Worm (Caenorhabditis elegans) whole organism, L4 larva: ENCODE data around the gene zif-1.
A peak's percentile ranks its signal among the peaks of the same experiment; 100 is the strongest.

ENCODE experiments used
- D1046.2 ChIP-seq: fragments of 200-800 bp; sonication (Bioruptor generic); IDR thresholded peaks from 2 replicates; pipeline ENCODE4 v1.3.6; 2022; ENCODE audit warnings: missing genetic modification characterization, missing compliant biosample characterization
- F26F4.8 ChIP-seq: fragments of 200-800 bp; sonication (Bioruptor generic); conservative IDR thresholded peaks from 2 replicates; pipeline ENCODE4 v1.3.6; 2022; ENCODE audit warnings: missing genetic modification characterization, missing compliant biosample characterization
- F44E2.7 ChIP-seq: fragments of 200-800 bp; sonication (Bioruptor generic); IDR thresholded peaks from 2 replicates; pipeline ENCODE4 v2.1.2; 2022; ENCODE audit warnings: missing genetic modification characterization, missing compliant biosample characterization
- T20F7.1 ChIP-seq: fragments of 200-800 bp; sonication (Bioruptor generic); optimal IDR thresholded peaks from 2 replicates; lab custom pipeline; 2018; ENCODE audit warnings: mild to moderate bottlenecking, missing genetic modification characterization, missing compliant biosample characterization
- Y48G9A.11 ChIP-seq: fragments of 200-800 bp; sonication (Bioruptor generic); IDR thresholded peaks from 2 replicates; pipeline ENCODE4 v1.3.6; 2022; ENCODE audit warnings: missing genetic modification reagents, missing genetic modification characterization, missing compliant biosample characterization
- Y5F2A.4 ChIP-seq: fragments of 200-800 bp; sonication (Bioruptor generic); optimal IDR thresholded peaks from 2 replicates; lab custom pipeline; 2018; ENCODE audit warnings: mild to moderate bottlenecking, missing genetic modification characterization, missing compliant biosample characterization
- ZK337.2 ChIP-seq: fragments of 200-800 bp; sonication (Bioruptor generic); IDR thresholded peaks from 2 replicates; pipeline ENCODE4 v1.3.6; 2022; ENCODE audit warnings: missing genetic modification reagents, missing genetic modification characterization, missing compliant biosample characterization
- aha-1 ChIP-seq: fragments of 150-350 bp; peaks from one replicate; lab custom pipeline; 2014; ENCODE audit warnings: missing biosample characterization, missing genetic modification characterization
- ceh-62 ChIP-seq: sonication (generic microtip); optimal IDR thresholded peaks from 2 replicates; lab custom pipeline; 2017; ENCODE audit warnings: missing biosample characterization, missing genetic modification characterization
- ctbp-1 ChIP-seq: fragments of 200-800 bp; sonication (Bioruptor generic); IDR thresholded peaks from 2 replicates; pipeline ENCODE4 v1.3.6; 2022; ENCODE audit warnings: missing genetic modification reagents, missing genetic modification characterization, missing compliant biosample characterization
- daf-16 ChIP-seq, 3 experiments: sonication (generic microtip); optimal IDR thresholded peaks; 2 replicates each; lab custom pipeline; 2016 to 2017; ENCODE audit warnings: missing genetic modification characterization in 3 of 3, missing genetic modification reagents in 3 of 3, mild to moderate bottlenecking in 2 of 3, missing compliant biosample characterization in 2 of 3, missing biosample characterization in 1 of 3, moderate library complexity in 1 of 3
- daf-19 ChIP-seq: fragments of 200-800 bp; sonication (Bioruptor generic); conservative IDR thresholded peaks from 2 replicates; pipeline ENCODE4 v1.3.6; 2022; ENCODE audit warnings: missing genetic modification characterization, missing compliant biosample characterization
- dmd-6 ChIP-seq: fragments of 200-800 bp; sonication (Bioruptor generic); IDR thresholded peaks from 2 replicates; pipeline ENCODE4 v1.3.6; 2022; ENCODE audit warnings: missing genetic modification reagents, missing genetic modification characterization, missing compliant biosample characterization
- dmd-9 ChIP-seq: fragments of 200-800 bp; sonication (Bioruptor generic); IDR thresholded peaks from 2 replicates; pipeline ENCODE4 v1.3.6; 2022; ENCODE audit warnings: missing genetic modification reagents, missing genetic modification characterization, missing compliant biosample characterization
- dpl-1 ChIP-seq: fragments of 150-350 bp; optimal IDR thresholded peaks from 2 replicates; lab custom pipeline; 2014; ENCODE audit warnings: missing biosample characterization, missing genetic modification reagents, missing genetic modification characterization
- duxl-1 ChIP-seq: sonication (generic microtip); optimal IDR thresholded peaks from 2 replicates; lab custom pipeline; 2016; ENCODE audit warnings: mild to moderate bottlenecking, missing genetic modification characterization, moderate library complexity, missing compliant biosample characterization; ENCODE audit not compliant: poor library complexity
- dve-1 ChIP-seq: sonication (generic microtip); optimal IDR thresholded peaks from 2 replicates; lab custom pipeline; 2017; ENCODE audit warnings: antibody characterized with exemption, mild to moderate bottlenecking, missing genetic modification characterization, missing compliant biosample characterization; ENCODE audit not compliant: insufficient read depth
- fkh-10 ChIP-seq: fragments of 150-350 bp; optimal IDR thresholded peaks from 2 replicates; lab custom pipeline; 2014; ENCODE audit warnings: missing biosample characterization, missing genetic modification reagents, missing genetic modification characterization
- gei-8 ChIP-seq: fragments of 200-800 bp; sonication (Bioruptor generic); optimal IDR thresholded peaks from 2 replicates; lab custom pipeline; 2018; ENCODE audit warnings: mild to moderate bottlenecking, missing genetic modification characterization, missing compliant biosample characterization
- hif-1 ChIP-seq, 2 experiments: sonication (generic microtip); optimal IDR thresholded peaks; 2 replicates each; lab custom pipeline; 2016 to 2017; ENCODE audit warnings: missing compliant biosample characterization in 2 of 2, missing genetic modification characterization in 2 of 2, missing genetic modification reagents in 2 of 2, missing genotype in 2 of 2, mild to moderate bottlenecking in 1 of 2
- hlh-30 ChIP-seq: sonication (generic microtip); optimal IDR thresholded peaks from 2 replicates; lab custom pipeline; 2017; ENCODE audit warnings: antibody characterized with exemption, mild to moderate bottlenecking, missing genetic modification characterization, missing compliant biosample characterization; ENCODE audit not compliant: insufficient read depth
- hmg-1.1 ChIP-seq: fragments of 200-800 bp; sonication (Bioruptor generic); IDR thresholded peaks from 2 replicates; pipeline ENCODE4 v1.3.6; 2022; ENCODE audit warnings: missing genetic modification reagents, missing genetic modification characterization, missing compliant biosample characterization
- lim-7 ChIP-seq: fragments of 200-800 bp; sonication (Bioruptor generic); IDR thresholded peaks from 2 replicates; pipeline ENCODE4 v1.3.6; 2022; ENCODE audit warnings: missing genetic modification characterization, missing compliant biosample characterization
- lin-13 ChIP-seq: fragments of 150-350 bp; optimal IDR thresholded peaks from 2 replicates; lab custom pipeline; 2014; ENCODE audit warnings: missing biosample characterization, missing genetic modification reagents, missing genetic modification characterization
- lin-38 ChIP-seq: fragments of 200-800 bp; sonication (Bioruptor generic); IDR thresholded peaks from 2 replicates; pipeline ENCODE4 v1.3.6; 2022; ENCODE audit warnings: missing genetic modification reagents, missing genetic modification characterization, missing compliant biosample characterization
- lir-3 ChIP-seq: sonication (generic microtip); optimal IDR thresholded peaks from 2 replicates; lab custom pipeline; 2016; ENCODE audit warnings: mild to moderate bottlenecking, missing genetic modification characterization, missing compliant biosample characterization
- mdl-1 ChIP-seq, 2 experiments: fragments of 150-350 bp in 1 of 2; sonication (generic microtip) in 1 of 2; optimal IDR thresholded peaks; 2 replicates each; lab custom pipeline; 2014 to 2017; ENCODE audit warnings: missing biosample characterization in 2 of 2, missing genetic modification characterization in 2 of 2
- mdt-29 ChIP-seq: fragments of 200-800 bp; sonication (Bioruptor generic); IDR thresholded peaks from 2 replicates; pipeline ENCODE4 v1.3.6; 2022; ENCODE audit warnings: missing genetic modification reagents, missing genetic modification characterization, missing compliant biosample characterization
- mep-1 ChIP-seq: fragments of 150-350 bp; sonication (generic microtip); optimal IDR thresholded peaks from 3 replicates; lab custom pipeline; 2014; ENCODE audit warnings: missing biosample characterization, missing genetic modification characterization
- mes-2 ChIP-seq: sonication (generic microtip); optimal IDR thresholded peaks from 2 replicates; lab custom pipeline; 2016; ENCODE audit warnings: missing genotype, mild to moderate bottlenecking, missing genetic modification characterization, missing compliant biosample characterization; ENCODE audit not compliant: poor library complexity, severe bottlenecking
- mxl-3 ChIP-seq: fragments of 200-800 bp; sonication (Bioruptor generic); optimal IDR thresholded peaks from 2 replicates; lab custom pipeline; 2018; ENCODE audit warnings: mild to moderate bottlenecking, missing genetic modification characterization, missing compliant biosample characterization
- nhr-10 ChIP-seq: fragments of 150-350 bp; optimal IDR thresholded peaks from 2 replicates; lab custom pipeline; 2014; ENCODE audit warnings: missing biosample characterization, missing genetic modification characterization
- nhr-11 ChIP-seq: fragments of 150-350 bp; optimal IDR thresholded peaks from 2 replicates; lab custom pipeline; 2014; ENCODE audit warnings: missing biosample characterization, missing genetic modification characterization
- nhr-111 ChIP-seq: fragments of 200-800 bp; sonication (Bioruptor generic); optimal IDR thresholded peaks from 2 replicates; lab custom pipeline; 2018; ENCODE audit warnings: mild to moderate bottlenecking, missing genetic modification characterization, missing compliant biosample characterization
- nhr-28 ChIP-seq: fragments of 150-350 bp; optimal IDR thresholded peaks from 2 replicates; lab custom pipeline; 2014; ENCODE audit warnings: missing biosample characterization, missing genetic modification characterization
- nhr-42 ChIP-seq: fragments of 200-800 bp; sonication (Bioruptor generic); IDR thresholded peaks from 2 replicates; pipeline ENCODE4 v1.3.6; 2022; ENCODE audit warnings: missing genetic modification characterization, missing compliant biosample characterization
- nhr-6 ChIP-seq: fragments of 150-350 bp; optimal IDR thresholded peaks from 2 replicates; lab custom pipeline; 2014; ENCODE audit warnings: missing biosample characterization, missing genetic modification characterization
- pha-4 ChIP-seq, 2 experiments: fragments of 150-350 bp in 1 of 2; fragments of 200-800 bp in 1 of 2; sonication (Bioruptor generic) in 1 of 2; IDR thresholded peaks in 1 of 2; optimal IDR thresholded peaks in 1 of 2; 2 replicates each; pipeline versions ENCODE4 v1.3.6 to Lab custom; 2014 to 2022; ENCODE audit warnings: missing genetic modification characterization in 2 of 2, missing genetic modification reagents in 2 of 2, missing biosample characterization in 1 of 2, missing compliant biosample characterization in 1 of 2
- rbr-2 ChIP-seq: sonication (generic microtip); optimal IDR thresholded peaks from 2 replicates; lab custom pipeline; 2016; ENCODE audit warnings: missing genotype, missing genetic modification characterization, missing compliant biosample characterization
- sdz-12 ChIP-seq: fragments of 200-800 bp; sonication (Bioruptor generic); optimal IDR thresholded peaks from 2 replicates; lab custom pipeline; 2018; ENCODE audit warnings: mild to moderate bottlenecking, missing genetic modification characterization, missing compliant biosample characterization
- set-16 ChIP-seq: fragments of 200-800 bp; sonication (Bioruptor generic); IDR thresholded peaks from 2 replicates; pipeline ENCODE4 v1.3.6; 2022; ENCODE audit warnings: missing genetic modification reagents, missing genetic modification characterization, missing compliant biosample characterization
- unc-130 ChIP-seq: sonication (generic microtip); optimal IDR thresholded peaks from 2 replicates; lab custom pipeline; 2016; ENCODE audit warnings: missing genetic modification reagents, missing genetic modification characterization, missing compliant biosample characterization
- unc-39 ChIP-seq: sonication (generic microtip); optimal IDR thresholded peaks from 2 replicates; lab custom pipeline; 2017; ENCODE audit warnings: missing biosample characterization, missing genetic modification characterization
- vab-7 ChIP-seq: fragments of 200-800 bp; sonication (Bioruptor generic); IDR thresholded peaks from 2 replicates; pipeline ENCODE4 v1.3.6; 2022; ENCODE audit warnings: missing genetic modification reagents, missing genetic modification characterization, missing compliant biosample characterization
- zfp-3 ChIP-seq: fragments of 200-800 bp; sonication (Bioruptor generic); conservative IDR thresholded peaks from 2 replicates; pipeline ENCODE4 v1.3.6; 2022; ENCODE audit warnings: missing genetic modification reagents, missing genetic modification characterization, missing compliant biosample characterization
- zip-11 ChIP-seq: fragments of 200-800 bp; sonication (Bioruptor generic); IDR thresholded peaks from 2 replicates; pipeline ENCODE4 v1.3.6; 2022; ENCODE audit warnings: missing genetic modification characterization, missing compliant biosample characterization
- ztf-11 ChIP-seq: fragments of 150-350 bp; optimal IDR thresholded peaks from 2 replicates; lab custom pipeline; 2014; ENCODE audit warnings: missing biosample characterization, missing genetic modification characterization
- ztf-7 ChIP-seq: fragments of 150-350 bp; optimal IDR thresholded peaks from 2 replicates; lab custom pipeline; 2014; ENCODE audit warnings: missing biosample characterization, missing genetic modification characterization

Gene zif-1

ce11 chrIII:9052371-9052978 lies 49.9 kb downstream of the zif-1 start:
- TF ChIP-seq duxl-1 (tag; lab: Kevin White, UChicago) (no peak), lin-38 (peak; percentile 40; the same call in 1 of the 2 replicates), nhr-11 (tag; lab: Kevin White, UChicago) (peak; percentile 14), mdt-29 (GFP tag; lab: Robert Waterston, UW) (0 out of 2 replicates have a peak, but pooled peaks have one; percentile 19), gei-8 (GFP tag; lab: Kevin White, UChicago) (no peak), hmg-1.1 (peak; percentile 82), sdz-12 (no peak), lin-13 (GFP tag; lab: Kevin White, UChicago) (peak; percentile 37), rbr-2 (tag; lab: Kevin White, UChicago) (peak; percentile 43), mxl-3 (GFP tag; lab: Kevin White, UChicago) (peak; percentile 68), zip-11 (GFP tag; lab: Robert Waterston, UW) (peak; percentile 44; the same call in 1 of the 2 replicates), mdl-1 (tag; optimal IDR thresholded peaks at IDR 0.05; lab: Kevin White, UChicago) (no peak), ctbp-1 (GFP tag; lab: Robert Waterston, UW) (peak; percentile 78), Y48G9A.11 (GFP tag; lab: Robert Waterston, UW) (peak; percentile 69), nhr-6 (tag; lab: Kevin White, UChicago) (no peak), lir-3 (tag; lab: Kevin White, UChicago) (no peak), nhr-10 (no peak), mes-2 (peak; percentile 59), F44E2.7 (GFP tag; lab: Robert Waterston, UW) (no peak), ceh-62 (tag; lab: Kevin White, UChicago) (no peak), set-16 (GFP tag; lab: Robert Waterston, UW) (peak; percentile 74), nhr-111 (GFP tag; lab: Kevin White, UChicago) (no peak), dmd-6 (GFP tag; lab: Robert Waterston, UW) (peak; percentile 55), fkh-10 (GFP tag; lab: Kevin White, UChicago) (no peak), ZK337.2 (GFP tag; lab: Robert Waterston, UW) (no peak), unc-130 (no peak), zfp-3 (GFP tag; lab: Robert Waterston, UW) (peak; percentile 79), dmd-9 (0 out of 2 replicates have a peak, but pooled peaks have one; percentile 7), F26F4.8 (0 out of 2 replicates have a peak, but pooled peaks have one; percentile 42), ztf-7 (tag; lab: Kevin White, UChicago) (no peak), nhr-28 (peak; percentile 22), dve-1 (tag; lab: Kevin White, UChicago) (peak; percentile 4), lim-7 (GFP tag; lab: Robert Waterston, UW) (peak; percentile 47; the same call in 1 of the 2 replicates), aha-1 (tag; lab: Kevin White, UChicago) (peak; percentile 99), pha-4 (GFP tag; IDR thresholded peaks at IDR 0.05; lab: Robert Waterston, UW) (0 out of 2 replicates have a peak, but pooled peaks have one; percentile 13), pha-4 (tag; optimal IDR thresholded peaks at IDR 0.05; lab: Kevin White, UChicago) (no peak), D1046.2 (peak; percentile 73), T20F7.1 (GFP tag; lab: Kevin White, UChicago) (peak; percentile 39), vab-7 (peak; percentile 24; the same call in 1 of the 2 replicates), dpl-1 (GFP tag; lab: Kevin White, UChicago) (peak; percentile 11), ztf-11 (tag; lab: Kevin White, UChicago) (no peak), daf-16 (GFP tag; optimal IDR thresholded peaks at IDR 0.05; lab: Kevin White, UChicago) (peak in 1 of 2 experiments; percentile 29), daf-16 (tag; optimal IDR thresholded peaks at IDR 0.05; lab: Kevin White, UChicago) (peak; percentile 6), nhr-42 (no peak), hlh-30 (tag; lab: Kevin White, UChicago) (peak; percentile 65), Y5F2A.4 (GFP tag; lab: Kevin White, UChicago) (no peak), mep-1 (peak; percentile 54), unc-39 (tag; lab: Kevin White, UChicago) (no peak), hif-1 (tag; optimal IDR thresholded peaks at IDR 0.05; lab: Kevin White, UChicago) (peak in 1 of 2 experiments; percentile 10), daf-19 (GFP tag; lab: Robert Waterston, UW) (no peak)
